Comparison of ENCODE assay signal across 3 fruit fly cellular contexts in genomic region chr3R:20288564-20288963, dm6.
TF ChIP-seq lines count a peak whose summit lies in the region.

No protein-coding gene starts in this region.

- TF ChIP-seq CTCF in whole organism, embryonic (GFP tag; optimal IDR thresholded peaks at IDR 0.05; lab: Kevin White, UChicago) = no peak

TF ChIP-seq in whole organism, embryonic, 481 proteins besides CTCF, POLR2A, EP300 and RAD21:
- TF ChIP-seq BEAF-32 (GFP tag; optimal IDR thresholded peaks at IDR 0.05; lab: Kevin White, UChicago) (no peak), CG11504 (tag; optimal IDR thresholded peaks at IDR 0.05; lab: Kevin White, UChicago) (peak; percentile 93), pfk (GFP tag; optimal IDR thresholded peaks at IDR 0.05; lab: Kevin White, UChicago) (no peak), D (optimal IDR thresholded peaks at IDR 0.05; lab: Kevin White, UChicago) (peak; percentile 21), D (GFP tag; optimal IDR thresholded peaks at IDR 0.05; lab: Kevin White, UChicago) (no peak), CG11085 (GFP tag; IDR thresholded peaks at IDR 0.05; lab: Robert Waterston, UW) (no peak), CG5180 (GFP tag; optimal IDR thresholded peaks at IDR 0.05; lab: Kevin White, UChicago) (peak; percentile 43)

TF ChIP-seq in whole organism, prepupa, 60 proteins besides CTCF, POLR2A, EP300 and RAD21:
- peak; percentile 7 for TF ChIP-seq CG3919 (GFP tag; optimal IDR thresholded peaks at IDR 0.05; lab: Kevin White, UChicago)
- TF ChIP-seq net (GFP tag; optimal IDR thresholded peaks at IDR 0.05; lab: Kevin White, UChicago) = no peak

TF ChIP-seq in whole organism, wandering third instar larva, 38 proteins besides CTCF, POLR2A, EP300 and RAD21:
- TF ChIP-seq Dfd (GFP tag; optimal IDR thresholded peaks at IDR 0.05; lab: Kevin White, UChicago) (peak; percentile 96), br (GFP tag; optimal IDR thresholded peaks at IDR 0.05; lab: Kevin White, UChicago) (no peak), usp (GFP tag; optimal IDR thresholded peaks at IDR 0.05; lab: Kevin White, UChicago) (no peak)
